Worm (Caenorhabditis elegans) whole organism, L4 larva: ENCODE results near the gene chil-22.

ENCODE experiments used
- ama-1 ChIP-seq: fragments of 150-350 bp; optimal IDR thresholded peaks from 2 replicates; lab custom pipeline; 2014; ENCODE audit warnings: inconsistent platforms, mixed read lengths
- ces-1 ChIP-seq: fragments of 150-350 bp; sonication (generic microtip); optimal IDR thresholded peaks from 4 replicates; lab custom pipeline; 2014; ENCODE audit warnings: missing biosample characterization, missing genetic modification reagents, missing genetic modification characterization
- egl-27 ChIP-seq: sonication (generic microtip); optimal IDR thresholded peaks from 3 replicates; lab custom pipeline; 2017; ENCODE audit warnings: missing biosample characterization, missing genetic modification reagents, missing genetic modification characterization
- fkh-10 ChIP-seq: fragments of 150-350 bp; optimal IDR thresholded peaks from 2 replicates; lab custom pipeline; 2014; ENCODE audit warnings: missing biosample characterization, missing genetic modification reagents, missing genetic modification characterization
- fos-1 ChIP-seq: fragments of 150-350 bp; optimal IDR thresholded peaks from 2 replicates; lab custom pipeline; 2014; ENCODE audit warnings: missing biosample characterization, missing genetic modification characterization
- lin-29 ChIP-seq: fragments of 200-800 bp; sonication (Bioruptor generic); IDR thresholded peaks from 2 replicates; pipeline ENCODE4 v1.3.6; 2022; ENCODE audit warnings: missing genetic modification reagents, missing genetic modification characterization, missing compliant biosample characterization
- lin-39 ChIP-seq: fragments of 150-350 bp; optimal IDR thresholded peaks from 2 replicates; lab custom pipeline; 2014; ENCODE audit warnings: missing biosample characterization, missing genetic modification reagents, missing genetic modification characterization
- mep-1 ChIP-seq: fragments of 150-350 bp; sonication (generic microtip); optimal IDR thresholded peaks from 3 replicates; lab custom pipeline; 2014; ENCODE audit warnings: missing biosample characterization, missing genetic modification characterization
- nhr-10 ChIP-seq: fragments of 150-350 bp; optimal IDR thresholded peaks from 2 replicates; lab custom pipeline; 2014; ENCODE audit warnings: missing biosample characterization, missing genetic modification characterization
- nhr-76 ChIP-seq: fragments of 150-350 bp; optimal IDR thresholded peaks from 2 replicates; lab custom pipeline; 2014; ENCODE audit warnings: missing biosample characterization, missing genetic modification characterization
- pha-4 ChIP-seq, 2 experiments: fragments of 150-350 bp in 1 of 2; fragments of 200-800 bp in 1 of 2; sonication (Bioruptor generic) in 1 of 2; IDR thresholded peaks in 1 of 2; optimal IDR thresholded peaks in 1 of 2; 2 replicates each; pipeline versions ENCODE4 v1.3.6 to Lab custom; 2014 to 2022; ENCODE audit warnings: missing genetic modification characterization in 2 of 2, missing genetic modification reagents in 2 of 2, missing biosample characterization in 1 of 2, missing compliant biosample characterization in 1 of 2
- ztf-11 ChIP-seq: fragments of 150-350 bp; optimal IDR thresholded peaks from 2 replicates; lab custom pipeline; 2014; ENCODE audit warnings: missing biosample characterization, missing genetic modification characterization

DNA sequence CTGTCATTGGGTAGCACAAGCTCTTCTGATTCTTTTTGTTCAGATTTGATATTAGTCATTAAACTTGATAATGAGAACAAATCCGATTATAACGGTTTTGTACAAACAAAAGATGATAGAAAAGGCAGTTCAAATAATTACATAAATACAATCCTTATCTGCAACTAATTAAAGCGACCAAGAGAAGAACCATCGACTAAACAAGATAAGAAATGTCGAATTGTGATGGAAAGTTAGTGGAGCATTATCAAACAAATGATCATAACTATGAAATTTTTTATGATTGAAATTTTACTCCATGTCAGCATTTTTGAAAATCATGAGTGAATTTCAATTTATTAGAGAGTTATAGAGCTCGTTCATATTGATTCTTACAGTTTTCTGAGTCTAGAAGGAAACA, 2.4 kb upstream of the chil-22 start, which contains the start of gene chil-23:
- TF ChIP-seq nhr-10 (tag; lab: Kevin White, UChicago) (no peak), ama-1 (lab: Kevin White, UChicago) (no peak), ztf-11 (no peak), ces-1 (no peak), mep-1 (no peak), fkh-10 (no peak), fos-1 (no peak), lin-29 (GFP tag; lab: Robert Waterston, UW) (no peak), nhr-76 (tag; lab: Kevin White, UChicago) (no peak), pha-4 (GFP tag; IDR thresholded peaks at IDR 0.05; lab: Robert Waterston, UW) (no peak), pha-4 (tag; optimal IDR thresholded peaks at IDR 0.05; lab: Kevin White, UChicago) (no peak), egl-27 (tag; lab: Kevin White, UChicago) (no peak), lin-39 (tag; lab: Kevin White, UChicago) (no peak)
